Fruit fly (Drosophila melanogaster) whole organism, embryonic: Measurements from ENCODE around the gene CG14966.

Source experiments
- ATbp ChIP-seq: fragments of 200-800 bp; sonication (Bioruptor generic); optimal IDR thresholded peaks from 2 replicates; lab custom pipeline; 2017; ENCODE audit warnings: missing biosample characterization, mild to moderate bottlenecking, missing genetic modification characterization, missing genetic modification reagents
- Asciz ChIP-seq: fragments of 200-800 bp; sonication (Bioruptor generic); optimal IDR thresholded peaks from 2 replicates; lab custom pipeline; 2017; ENCODE audit warnings: missing biosample characterization, mild to moderate bottlenecking, missing genetic modification characterization, missing genetic modification reagents
- CG11398 ChIP-seq: fragments of 200-800 bp; sonication (Bioruptor generic); optimal IDR thresholded peaks from 2 replicates; lab custom pipeline; 2016; ENCODE audit warnings: missing biosample characterization, missing genetic modification characterization
- CG14860 ChIP-seq: fragments of 200-800 bp; sonication (Bioruptor generic); IDR thresholded peaks from 3 replicates; pipeline ENCODE4 v1.3.6; 2022; ENCODE audit warnings: missing biosample characterization, missing genetic modification characterization; ENCODE audit not compliant: partially characterized antibody
- CG14965 ChIP-seq: fragments of 200-800 bp; sonication (Bioruptor generic); optimal IDR thresholded peaks from 2 replicates; lab custom pipeline; 2016; ENCODE audit warnings: missing biosample characterization, missing genetic modification characterization, borderline replicate concordance
- CG17612 ChIP-seq: fragments of 200-800 bp; sonication (Bioruptor generic); IDR thresholded peaks from 2 replicates; pipeline ENCODE4 v1.3.6; 2022; ENCODE audit warnings: missing biosample characterization, missing genetic modification characterization
- CG1792 ChIP-seq: fragments of 200-800 bp; sonication (Bioruptor generic); optimal IDR thresholded peaks from 2 replicates; lab custom pipeline; 2016; ENCODE audit warnings: missing biosample characterization, missing genetic modification characterization
- CG31224 ChIP-seq: fragments of 200-800 bp; sonication (Bioruptor generic); IDR thresholded peaks from 2 replicates; pipeline ENCODE4 v1.3.6; 2022; ENCODE audit warnings: missing biosample characterization, missing genetic modification characterization
- CG32772 ChIP-seq: fragments of 200-800 bp; sonication (Bioruptor generic); IDR thresholded peaks from 2 replicates; pipeline ENCODE4 v1.3.6; 2022; ENCODE audit warnings: missing biosample characterization, missing genetic modification characterization
- CG3407 ChIP-seq: fragments of 200-800 bp; sonication (Bioruptor generic); optimal IDR thresholded peaks from 2 replicates; lab custom pipeline; 2018; ENCODE audit warnings: missing biosample characterization, mild to moderate bottlenecking, missing genetic modification characterization
- CG43689 ChIP-seq: fragments of 200-800 bp; sonication (Bioruptor generic); IDR thresholded peaks from 2 replicates; pipeline ENCODE4 v1.3.6; 2022; ENCODE audit warnings: missing biosample characterization, missing genetic modification characterization
- CG4424 ChIP-seq: fragments of 200-800 bp; sonication (Bioruptor generic); optimal IDR thresholded peaks from 3 replicates; lab custom pipeline; 2016; ENCODE audit warnings: missing biosample characterization, missing genetic modification characterization
- CG4707 ChIP-seq: fragments of 200-800 bp; sonication (Bioruptor generic); optimal IDR thresholded peaks from 2 replicates; lab custom pipeline; 2018; ENCODE audit warnings: missing biosample characterization, mild to moderate bottlenecking, missing genetic modification characterization, moderate library complexity
- CG5953 ChIP-seq: fragments of 200-800 bp; sonication (Bioruptor generic); IDR thresholded peaks from 2 replicates; pipeline ENCODE4 v1.3.6; 2022; ENCODE audit warnings: missing biosample characterization, missing genetic modification characterization
- CG6689 ChIP-seq: fragments of 200-800 bp; sonication (Bioruptor generic); IDR thresholded peaks from 2 replicates; pipeline ENCODE4 v1.3.6; 2022; ENCODE audit warnings: missing biosample characterization, missing genetic modification characterization
- CG8281 ChIP-seq: fragments of 200-800 bp; sonication (Bioruptor generic); optimal IDR thresholded peaks from 2 replicates; lab custom pipeline; 2018; ENCODE audit warnings: missing biosample characterization, mild to moderate bottlenecking, missing genetic modification characterization, moderate library complexity
- CG8359 ChIP-seq: fragments of 200-800 bp; sonication (Bioruptor generic); optimal IDR thresholded peaks from 2 replicates; lab custom pipeline; 2017; ENCODE audit warnings: missing biosample characterization, mild to moderate bottlenecking, missing genetic modification characterization, borderline replicate concordance
- CG8478 ChIP-seq: fragments of >200 bp; optimal IDR thresholded peaks from 2 replicates; lab custom pipeline; 2018
- Elba2 ChIP-seq: fragments of 200-800 bp; sonication (Bioruptor generic); optimal IDR thresholded peaks from 3 replicates; lab custom pipeline; 2016; ENCODE audit warnings: missing biosample characterization, missing genetic modification characterization
- HLH54F ChIP-seq: fragments of 200-800 bp; sonication (Bioruptor generic); optimal IDR thresholded peaks from 3 replicates; lab custom pipeline; 2016; ENCODE audit warnings: missing biosample characterization, missing genetic modification characterization
- Hey ChIP-seq: fragments of 200-800 bp; sonication (Bioruptor generic); optimal IDR thresholded peaks from 3 replicates; lab custom pipeline; 2018; ENCODE audit warnings: missing biosample characterization, mild to moderate bottlenecking, missing genetic modification characterization
- HmgD ChIP-seq: fragments of 200-800 bp; sonication (Bioruptor generic); optimal IDR thresholded peaks from 3 replicates; lab custom pipeline; 2016; ENCODE audit warnings: missing biosample characterization, missing genetic modification characterization
- Hmr ChIP-seq: fragments of 200-800 bp; sonication (Bioruptor generic); optimal IDR thresholded peaks from 3 replicates; lab custom pipeline; 2017; ENCODE audit warnings: mild to moderate bottlenecking, missing biosample characterization, missing genetic modification reagents, missing genetic modification characterization
- Max ChIP-seq: fragments of 200-800 bp; sonication (Bioruptor generic); optimal IDR thresholded peaks from 2 replicates; lab custom pipeline; 2016; ENCODE audit warnings: missing biosample characterization, mild to moderate bottlenecking, missing genetic modification characterization
- Med ChIP-seq: fragments of 200-800 bp; sonication (Bioruptor generic); peaks from one replicate; lab custom pipeline; 2016; ENCODE audit warnings: missing biosample characterization, missing genetic modification characterization, mild to moderate bottlenecking, inconsistent platforms, moderate library complexity
- Mrtf ChIP-seq: fragments of 200-800 bp; sonication (Bioruptor generic); IDR thresholded peaks from 3 replicates; pipeline ENCODE4 v1.3.6; 2022; ENCODE audit warnings: missing biosample characterization, missing genetic modification characterization
- NFAT ChIP-seq: fragments of 200-800 bp; sonication (Bioruptor generic); IDR thresholded peaks from 2 replicates; pipeline ENCODE4 v1.3.6; 2022; ENCODE audit warnings: missing biosample characterization, missing genetic modification characterization
- Nf-YC ChIP-seq: fragments of 200-800 bp; optimal IDR thresholded peaks from 3 replicates; lab custom pipeline; 2019; ENCODE audit warnings: missing biosample characterization, mild to moderate bottlenecking, missing genetic modification characterization, moderate library complexity
- Rx ChIP-seq: fragments of 200-800 bp; sonication (Bioruptor generic); IDR thresholded peaks from 2 replicates; pipeline ENCODE4 v1.3.6; 2022; ENCODE audit warnings: missing biosample characterization, missing genetic modification characterization
- Sry-δ ChIP-seq: fragments of 200-800 bp; sonication (Bioruptor generic); optimal IDR thresholded peaks from 2 replicates; lab custom pipeline; 2016; ENCODE audit warnings: missing biosample characterization, missing genetic modification characterization
- Xbp1 ChIP-seq: fragments of 200-800 bp; sonication (Bioruptor generic); optimal IDR thresholded peaks from 3 replicates; lab custom pipeline; 2016; ENCODE audit warnings: missing biosample characterization, mild to moderate bottlenecking, missing genetic modification characterization
- amos ChIP-seq: fragments of 200-800 bp; sonication (Bioruptor generic); IDR thresholded peaks from 2 replicates; pipeline ENCODE4 v1.3.6; 2022; ENCODE audit warnings: missing biosample characterization, missing genetic modification characterization; ENCODE audit not compliant: partially characterized antibody
- bab2 ChIP-seq: fragments of 200-800 bp; sonication (Bioruptor generic); optimal IDR thresholded peaks from 2 replicates; lab custom pipeline; 2016; ENCODE audit warnings: missing biosample characterization, missing genetic modification characterization
- bigmax ChIP-seq: fragments of 200-800 bp; sonication (Bioruptor generic); optimal IDR thresholded peaks from 2 replicates; lab custom pipeline; 2018; ENCODE audit warnings: missing biosample characterization, mild to moderate bottlenecking, missing genetic modification characterization
- bowl ChIP-seq: fragments of 200-800 bp; sonication (Bioruptor generic); IDR thresholded peaks from 2 replicates; pipeline ENCODE4 v1.3.6; 2022; ENCODE audit warnings: missing biosample characterization, missing genetic modification characterization
- corto ChIP-seq: fragments of 200-800 bp; sonication (Bioruptor generic); optimal IDR thresholded peaks from 2 replicates; lab custom pipeline; 2016; ENCODE audit warnings: missing biosample characterization, mild to moderate bottlenecking, missing genetic modification characterization, moderate library complexity
- cwo ChIP-seq: fragments of 200-800 bp; sonication (Bioruptor generic); optimal IDR thresholded peaks from 3 replicates; lab custom pipeline; 2017; ENCODE audit warnings: missing biosample characterization, missing genetic modification characterization, mild to moderate bottlenecking, moderate library complexity, missing genetic modification reagents
- ewg ChIP-seq: fragments of 200-800 bp; sonication (Bioruptor generic); optimal IDR thresholded peaks from 3 replicates; lab custom pipeline; 2017; ENCODE audit warnings: mild to moderate bottlenecking, missing biosample characterization, missing genetic modification reagents, missing genetic modification characterization
- exex ChIP-seq: fragments of 200-800 bp; sonication (Bioruptor generic); optimal IDR thresholded peaks from 4 replicates; lab custom pipeline; 2018; ENCODE audit warnings: missing biosample characterization, mild to moderate bottlenecking, missing genetic modification characterization, moderate library complexity
- fru ChIP-seq: fragments of >200 bp; optimal IDR thresholded peaks from 2 replicates; lab custom pipeline; 2017
- lbe ChIP-seq: fragments of 200-800 bp; sonication (Bioruptor generic); optimal IDR thresholded peaks from 2 replicates; lab custom pipeline; 2016; ENCODE audit warnings: missing biosample characterization, mild to moderate bottlenecking, missing genetic modification characterization
- nerfin-1 ChIP-seq: fragments of 200-800 bp; sonication (Bioruptor generic); optimal IDR thresholded peaks from 3 replicates; lab custom pipeline; 2019; ENCODE audit warnings: missing biosample characterization, mild to moderate bottlenecking, missing genetic modification characterization, moderate library complexity
- otp ChIP-seq: fragments of 200-800 bp; sonication (Bioruptor generic); IDR thresholded peaks from 3 replicates; pipeline ENCODE4, ENCODE4 v1.3.6; 2022; ENCODE audit warnings: missing biosample characterization, missing genetic modification characterization
- phol ChIP-seq: fragments of 200-800 bp; sonication (Bioruptor generic); optimal IDR thresholded peaks from 3 replicates; lab custom pipeline; 2018; ENCODE audit warnings: missing biosample characterization, mild to moderate bottlenecking, missing genetic modification characterization, moderate library complexity
- pita ChIP-seq: fragments of 200-800 bp; sonication (Bioruptor generic); optimal IDR thresholded peaks from 2 replicates; lab custom pipeline; 2017; ENCODE audit warnings: missing biosample characterization, mild to moderate bottlenecking, missing genetic modification characterization
- ro ChIP-seq: fragments of 200-800 bp; sonication (Bioruptor generic); IDR thresholded peaks from 2 replicates; pipeline ENCODE4 v1.3.6; 2022; ENCODE audit warnings: missing biosample characterization, missing genetic modification characterization
- seq ChIP-seq: fragments of 200-800 bp; sonication (Bioruptor generic); IDR thresholded peaks from 2 replicates; pipeline ENCODE4 v1.3.6; 2022; ENCODE audit warnings: missing biosample characterization, missing genetic modification characterization
- slou ChIP-seq: fragments of 200-800 bp; sonication (Bioruptor generic); optimal IDR thresholded peaks from 3 replicates; lab custom pipeline; 2016; ENCODE audit warnings: missing biosample characterization, missing genetic modification characterization
- tgo ChIP-seq: fragments of 200-800 bp; sonication (Bioruptor generic); IDR thresholded peaks from 3 replicates; pipeline ENCODE4 v1.3.6; 2022; ENCODE audit warnings: missing biosample characterization, missing genetic modification characterization
- usp ChIP-seq: fragments of >200 bp; optimal IDR thresholded peaks from 2 replicates; lab custom pipeline; 2017; ENCODE audit warnings: missing biosample characterization, missing genetic modification characterization
- z ChIP-seq: fragments of 200-800 bp; sonication (Bioruptor generic); IDR thresholded peaks from 3 replicates; pipeline ENCODE4 v1.3.6; 2022; ENCODE audit warnings: missing biosample characterization, missing genetic modification characterization

Gene CG14966

dm6 chr3L:3149060-3149872, 48.2 kb downstream of the CG14966 start (continued):
- no peak for TF ChIP-seq CG14860 (GFP tag; lab: Robert Waterston, UW)
- TF ChIP-seq corto = no peak
- TF ChIP-seq otp (GFP tag; lab: Robert Waterston, UW) = no peak
- TF ChIP-seq z (GFP tag; lab: Robert Waterston, UW) = no peak
- no peak for TF ChIP-seq bab2
- no peak for TF ChIP-seq Max (GFP tag; lab: Kevin White, UChicago)
- TF ChIP-seq lbe (GFP tag; lab: Kevin White, UChicago) = no peak
- no peak for TF ChIP-seq Mrtf
- peak; percentile 85 for TF ChIP-seq exex (tag; lab: Kevin White, UChicago)
- TF ChIP-seq Med (GFP tag; lab: Kevin White, UChicago) = peak; percentile 12
- TF ChIP-seq Xbp1 (GFP tag; lab: Kevin White, UChicago) = no peak
- peak; percentile 51; the same call in 1 of the 2 replicates for TF ChIP-seq amos (GFP tag; lab: Robert Waterston, UW)
- no peak for TF ChIP-seq CG6689 (GFP tag; lab: Robert Waterston, UW)
- TF ChIP-seq CG17612 (GFP tag; lab: Robert Waterston, UW) = no peak
- TF ChIP-seq Rx (GFP tag; lab: Robert Waterston, UW) = no peak
- TF ChIP-seq CG43689 (GFP tag; lab: Robert Waterston, UW) = no peak
- no peak for TF ChIP-seq Hey (tag; lab: Kevin White, UChicago)
- TF ChIP-seq HmgD (GFP tag; lab: Kevin White, UChicago) = no peak
- no peak for TF ChIP-seq usp (GFP tag; lab: Kevin White, UChicago)
- no peak for TF ChIP-seq Sry-δ
- no peak for TF ChIP-seq CG14965
- TF ChIP-seq phol (tag; lab: Kevin White, UChicago) = no peak
- no peak for TF ChIP-seq CG8281 (tag; lab: Kevin White, UChicago)
- no peak for TF ChIP-seq CG4424 (GFP tag; lab: Kevin White, UChicago)
- peak; percentile 46 for TF ChIP-seq cwo (GFP tag; lab: Kevin White, UChicago)
- TF ChIP-seq tgo = no peak
- TF ChIP-seq nerfin-1 = no peak
- no peak for TF ChIP-seq NFAT
- no peak for TF ChIP-seq CG3407 (GFP tag; lab: Kevin White, UChicago)
- no peak for TF ChIP-seq CG32772 (GFP tag; lab: Robert Waterston, UW)
- no peak for TF ChIP-seq CG1792 (GFP tag; lab: Kevin White, UChicago)
- no peak for TF ChIP-seq Elba2
- peak; percentile 10 for TF ChIP-seq ewg (GFP tag; lab: Kevin White, UChicago)
- no peak for TF ChIP-seq CG5953
- no peak for TF ChIP-seq bowl
- TF ChIP-seq seq (GFP tag; lab: Robert Waterston, UW) = no peak
- no peak for TF ChIP-seq ATbp (GFP tag; lab: Kevin White, UChicago)
- TF ChIP-seq CG8359 (GFP tag; lab: Kevin White, UChicago) = no peak
- peak; percentile 54 for TF ChIP-seq CG8478 (lab: Kevin White, UChicago)
- no peak for TF ChIP-seq Nf-YC (tag; lab: Kevin White, UChicago)
- no peak for TF ChIP-seq Asciz
- no peak for TF ChIP-seq CG4707
- TF ChIP-seq Hmr (GFP tag; lab: Kevin White, UChicago) = no peak
- no peak for TF ChIP-seq ro (GFP tag; lab: Robert Waterston, UW)
- no peak for TF ChIP-seq pita (GFP tag; lab: Kevin White, UChicago)
- no peak for TF ChIP-seq bigmax
- TF ChIP-seq slou (GFP tag; lab: Kevin White, UChicago) = no peak
- no peak for TF ChIP-seq HLH54F (GFP tag; lab: Kevin White, UChicago)
- TF ChIP-seq CG31224 (GFP tag; lab: Robert Waterston, UW) = no peak
- TF ChIP-seq fru (lab: Kevin White, UChicago) = no peak
- TF ChIP-seq CG11398 (GFP tag; lab: Kevin White, UChicago) = no peak
